Fruit fly (Drosophila melanogaster): ENCODE data around the gene CG6865.

The CG6865 gene

DNA sequence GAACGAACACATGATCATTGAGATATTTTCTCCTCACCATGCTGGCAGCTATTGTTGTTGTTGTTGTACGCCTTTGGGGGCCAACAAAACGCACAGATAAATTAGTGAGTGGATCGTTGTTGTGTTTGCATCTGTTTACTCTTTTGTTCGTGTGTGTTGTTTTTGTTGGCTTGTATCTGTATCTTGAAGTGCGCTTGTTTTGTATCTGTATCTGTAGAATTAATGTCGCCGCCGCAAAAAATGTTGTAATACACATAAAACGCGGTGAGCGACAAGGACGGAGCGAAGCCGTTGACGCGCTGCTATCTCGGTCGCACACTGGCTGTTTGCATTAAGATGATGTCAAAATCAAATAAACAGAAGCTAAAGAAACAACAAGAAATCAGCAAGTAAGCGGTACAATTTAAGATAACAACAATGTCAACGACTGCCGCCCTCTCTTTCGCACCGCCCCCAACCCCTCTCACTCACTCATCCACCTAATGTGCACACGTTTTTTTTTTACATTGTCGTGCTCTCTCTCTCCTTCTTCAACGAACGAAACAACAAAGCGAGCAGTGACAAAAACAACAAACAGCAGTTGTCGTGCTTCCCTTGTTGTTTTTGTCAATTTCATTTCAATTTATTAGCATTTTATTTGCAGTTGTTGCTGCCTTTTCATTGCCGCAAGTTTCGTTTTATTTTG, 49.3 kb upstream of the CG6865 start (continued):
- peak; percentile 83 for TF ChIP-seq nom (GFP tag; optimal IDR thresholded peaks at IDR 0.05)
- TF ChIP-seq CG13123 (GFP tag; optimal IDR thresholded peaks at IDR 0.05) = no peak
- TF ChIP-seq NfI (GFP tag; optimal IDR thresholded peaks at IDR 0.05) = no peak
- TF ChIP-seq nerfin-1 (tag; optimal IDR thresholded peaks at IDR 0.05) = no peak
- no peak for TF ChIP-seq CG7745 (tag; optimal IDR thresholded peaks at IDR 0.05)
- TF ChIP-seq CG31441 (GFP tag; IDR thresholded peaks at IDR 0.05) = no peak; the same call in 1 of the 2 replicates
- peak; percentile 81 for TF ChIP-seq HmgZ (tag; optimal IDR thresholded peaks at IDR 0.05)
- peak; percentile 57 for TF ChIP-seq CG13424 (tag; optimal IDR thresholded peaks at IDR 0.05)
- TF ChIP-seq crc (GFP tag; optimal IDR thresholded peaks at IDR 0.05) = peak; percentile 16
- TF ChIP-seq CG4707 (GFP tag; optimal IDR thresholded peaks at IDR 0.05) = no peak
- peak; percentile 22 for TF ChIP-seq HLH54F (GFP tag; optimal IDR thresholded peaks at IDR 0.05)
- TF ChIP-seq CG4282 (GFP tag; optimal IDR thresholded peaks at IDR 0.05) = no peak
- TF ChIP-seq fd3F (GFP tag; optimal IDR thresholded peaks at IDR 0.05) = peak; percentile 40
- no peak for TF ChIP-seq phol (tag; optimal IDR thresholded peaks at IDR 0.05)
- TF ChIP-seq CG16779 (GFP tag; IDR thresholded peaks at IDR 0.05) = peak; percentile 34; the same call in 1 of the 2 replicates
- peak; percentile 61; the same call in 1 of the 3 replicates for TF ChIP-seq z (GFP tag; IDR thresholded peaks at IDR 0.05)
- no peak for TF ChIP-seq Atf3 (GFP tag; optimal IDR thresholded peaks at IDR 0.05)
- TF ChIP-seq CG4424 (GFP tag; optimal IDR thresholded peaks at IDR 0.05) = peak; percentile 46
- peak; percentile 75 for TF ChIP-seq Side (GFP tag; optimal IDR thresholded peaks at IDR 0.05)
- TF ChIP-seq CG12391 (tag; optimal IDR thresholded peaks at IDR 0.05) = peak; percentile 41
- no peak; the same call in 1 of the 2 replicates for TF ChIP-seq H2.0 (GFP tag; IDR thresholded peaks at IDR 0.05)
- no peak for TF ChIP-seq Oaz (GFP tag; IDR thresholded peaks at IDR 0.05)
- no peak for TF ChIP-seq pita (GFP tag; optimal IDR thresholded peaks at IDR 0.05)
- no peak for TF ChIP-seq tin (GFP tag; optimal IDR thresholded peaks at IDR 0.05)
- no peak for TF ChIP-seq grau (tag; optimal IDR thresholded peaks at IDR 0.05)
- peak; percentile 42 for TF ChIP-seq CG2202 (tag; optimal IDR thresholded peaks at IDR 0.05)
- TF ChIP-seq CG30431 (GFP tag; optimal IDR thresholded peaks at IDR 0.05) = no peak
- no peak for TF ChIP-seq ssp (GFP tag; IDR thresholded peaks at IDR 0.05)
- TF ChIP-seq pum (GFP tag; optimal IDR thresholded peaks at IDR 0.05) = no peak
- no peak for TF ChIP-seq Lpt (GFP tag; optimal IDR thresholded peaks at IDR 0.05)
- no peak for TF ChIP-seq CG6654 (GFP tag; optimal IDR thresholded peaks at IDR 0.05)
- TF ChIP-seq CG8388 (GFP tag; optimal IDR thresholded peaks at IDR 0.05) = no peak
- TF ChIP-seq CG31388 (GFP tag; optimal IDR thresholded peaks at IDR 0.05) = no peak
- TF ChIP-seq CG15011 (GFP tag; optimal IDR thresholded peaks at IDR 0.05) = peak; percentile 71
- TF ChIP-seq fru (optimal IDR thresholded peaks at IDR 0.05) = no peak
- peak; percentile 37 for TF ChIP-seq btn (GFP tag; optimal IDR thresholded peaks at IDR 0.05)
- peak; percentile 57 for TF ChIP-seq kah (GFP tag; optimal IDR thresholded peaks at IDR 0.05)
- TF ChIP-seq Meics (GFP tag; optimal IDR thresholded peaks at IDR 0.05) = peak; percentile 67
- peak; percentile 42 for TF ChIP-seq CG4854 (GFP tag; optimal IDR thresholded peaks at IDR 0.05)
- peak; percentile 29 for TF ChIP-seq p53 (GFP tag; optimal IDR thresholded peaks at IDR 0.05)
- TF ChIP-seq CG2875 (GFP tag; optimal IDR thresholded peaks at IDR 0.05) = peak; percentile 73
- no peak for TF ChIP-seq Ptx1 (GFP tag; IDR thresholded peaks at IDR 0.05)
- peak; percentile 38 for TF ChIP-seq CG5245 (GFP tag; optimal IDR thresholded peaks at IDR 0.05)
- TF ChIP-seq Mes4 (GFP tag; optimal IDR thresholded peaks at IDR 0.05) = peak; percentile 35
- TF ChIP-seq CG11723 (GFP tag; optimal IDR thresholded peaks at IDR 0.05) = no peak
- peak; percentile 70 for TF ChIP-seq CG15696 (tag; optimal IDR thresholded peaks at IDR 0.05)
- TF ChIP-seq Neu2 (GFP tag; optimal IDR thresholded peaks at IDR 0.05; ENCODE audit: borderline replicate concordance) = no peak
- peak; percentile 94 for TF ChIP-seq Med (GFP tag)
- no peak for TF ChIP-seq bbx (GFP tag; IDR thresholded peaks at IDR 0.05; ENCODE audit: partially characterized antibody)
- no peak for TF ChIP-seq emc (GFP tag; optimal IDR thresholded peaks at IDR 0.05)
